Worm (Caenorhabditis elegans) whole organism, L2 larva: ENCODE data around the gene F25E2.2.

Experiments
- C34F6.9 ChIP-seq: fragments of 150-350 bp; optimal IDR thresholded peaks from 2 replicates; lab custom pipeline; 2014; ENCODE audit warnings: missing biosample characterization, missing genetic modification characterization
- F13H6.1 ChIP-seq: sonication (generic microtip); optimal IDR thresholded peaks from 2 replicates; lab custom pipeline; 2016; ENCODE audit warnings: missing genetic modification characterization, missing compliant biosample characterization
- R02D3.7 ChIP-seq: fragments of 150-350 bp; optimal IDR thresholded peaks from 2 replicates; lab custom pipeline; 2014; ENCODE audit warnings: missing biosample characterization, missing genetic modification characterization
- Y55F3AM.14 ChIP-seq: fragments of 200-800 bp; sonication (Bioruptor generic); optimal IDR thresholded peaks from 2 replicates; lab custom pipeline; 2018; ENCODE audit warnings: mild to moderate bottlenecking, missing genetic modification characterization, missing compliant biosample characterization
- ZK546.5 ChIP-seq: sonication (generic microtip); optimal IDR thresholded peaks from 2 replicates; lab custom pipeline; 2017; ENCODE audit warnings: missing biosample characterization, missing genetic modification characterization
- alr-1 ChIP-seq: fragments of 150-350 bp; optimal IDR thresholded peaks from 2 replicates; lab custom pipeline; 2014; ENCODE audit warnings: missing biosample characterization, missing genetic modification characterization
- aly-2 ChIP-seq: fragments of 150-350 bp; optimal IDR thresholded peaks from 2 replicates; lab custom pipeline; 2014; ENCODE audit warnings: missing biosample characterization, missing genetic modification characterization
- ama-1 ChIP-seq: fragments of 150-350 bp; optimal IDR thresholded peaks from 2 replicates; lab custom pipeline; 2018; ENCODE audit warnings: inconsistent platforms
- blmp-1 ChIP-seq: sonication (generic microtip); optimal IDR thresholded peaks from 2 replicates; lab custom pipeline; 2017; ENCODE audit warnings: missing genetic modification characterization, mild to moderate bottlenecking, missing compliant biosample characterization, antibody characterized with exemption, moderate library complexity; ENCODE audit not compliant: insufficient read depth
- ceh-16 ChIP-seq: fragments of 150-350 bp; optimal IDR thresholded peaks from 2 replicates; lab custom pipeline; 2014; ENCODE audit warnings: missing biosample characterization, missing genetic modification characterization
- ceh-82 ChIP-seq: fragments of 150-350 bp; optimal IDR thresholded peaks from 2 replicates; lab custom pipeline; 2014; ENCODE audit warnings: missing biosample characterization, missing genetic modification characterization
- crh-2 ChIP-seq: sonication (generic microtip); optimal IDR thresholded peaks from 2 replicates; lab custom pipeline; 2017; ENCODE audit warnings: missing biosample characterization, missing genetic modification characterization
- dmd-4 ChIP-seq: sonication (generic microtip); optimal IDR thresholded peaks from 2 replicates; lab custom pipeline; 2017; ENCODE audit warnings: missing biosample characterization, missing genetic modification characterization
- egl-27 ChIP-seq: sonication (generic microtip); optimal IDR thresholded peaks from 3 replicates; lab custom pipeline; 2017; ENCODE audit warnings: missing biosample characterization, missing genetic modification reagents, missing genetic modification characterization
- elt-1 ChIP-seq: fragments of 150-350 bp; optimal IDR thresholded peaks from 2 replicates; lab custom pipeline; 2014; ENCODE audit warnings: missing biosample characterization, missing genetic modification characterization
- fos-1 ChIP-seq: fragments of 150-350 bp; optimal IDR thresholded peaks from 2 replicates; lab custom pipeline; 2014; ENCODE audit warnings: missing biosample characterization, missing genetic modification characterization
- gmeb-1 ChIP-seq: fragments of 150-350 bp; optimal IDR thresholded peaks from 2 replicates; lab custom pipeline; 2014; ENCODE audit warnings: missing biosample characterization, missing genetic modification characterization
- lin-11 ChIP-seq: fragments of 150-350 bp; sonication (generic microtip); optimal IDR thresholded peaks from 2 replicates; lab custom pipeline; 2014; ENCODE audit warnings: missing biosample characterization, missing genetic modification characterization, inconsistent platforms, mixed read lengths
- lin-13 ChIP-seq: fragments of 150-350 bp; optimal IDR thresholded peaks from 2 replicates; lab custom pipeline; 2014; ENCODE audit warnings: missing biosample characterization, missing genetic modification reagents, missing genetic modification characterization
- lin-39 ChIP-seq: fragments of 150-350 bp; optimal IDR thresholded peaks from 2 replicates; lab custom pipeline; 2014; ENCODE audit warnings: missing biosample characterization, missing genetic modification reagents, missing genetic modification characterization
- lsy-2 ChIP-seq, 2 experiments: fragments of 150-350 bp in 1 of 2; sonication (generic microtip) in 1 of 2; optimal IDR thresholded peaks; 2 replicates each; lab custom pipeline; 2014 to 2017; ENCODE audit warnings: missing biosample characterization in 2 of 2, missing genetic modification characterization in 2 of 2
- mab-5 ChIP-seq: fragments of 150-350 bp; optimal IDR thresholded peaks from 2 replicates; lab custom pipeline; 2014; ENCODE audit warnings: missing biosample characterization, missing genetic modification characterization
- nhr-10 ChIP-seq: sonication (generic microtip); optimal IDR thresholded peaks from 2 replicates; lab custom pipeline; 2017; ENCODE audit warnings: missing biosample characterization, missing genetic modification characterization
- nhr-11 ChIP-seq: fragments of 150-350 bp; optimal IDR thresholded peaks from 2 replicates; lab custom pipeline; 2014; ENCODE audit warnings: missing biosample characterization, missing genetic modification characterization
- nhr-12 ChIP-seq: fragments of 150-350 bp; optimal IDR thresholded peaks from 2 replicates; lab custom pipeline; 2014; ENCODE audit warnings: missing biosample characterization, missing genetic modification characterization
- nhr-129 ChIP-seq: fragments of 150-350 bp; optimal IDR thresholded peaks from 2 replicates; lab custom pipeline; 2014; ENCODE audit warnings: missing biosample characterization, missing genetic modification characterization
- nhr-21 ChIP-seq: fragments of 150-350 bp; optimal IDR thresholded peaks from 2 replicates; lab custom pipeline; 2014; ENCODE audit warnings: missing biosample characterization, missing genetic modification characterization
- nhr-23 ChIP-seq: fragments of 150-350 bp; optimal IDR thresholded peaks from 2 replicates; lab custom pipeline; 2014; ENCODE audit warnings: missing biosample characterization, missing genetic modification reagents, missing genetic modification characterization
- nhr-25 ChIP-seq: fragments of 150-350 bp; sonication (generic microtip); optimal IDR thresholded peaks from 3 replicates; lab custom pipeline; 2014; ENCODE audit warnings: missing biosample characterization, missing genetic modification characterization
- nhr-6 ChIP-seq: fragments of 150-350 bp; optimal IDR thresholded peaks from 2 replicates; lab custom pipeline; 2014; ENCODE audit warnings: missing biosample characterization, missing genetic modification characterization
- nhr-77 ChIP-seq: fragments of 150-350 bp; optimal IDR thresholded peaks from 2 replicates; lab custom pipeline; 2014; ENCODE audit warnings: missing biosample characterization, missing genetic modification characterization
- peb-1 ChIP-seq: fragments of 150-350 bp; optimal IDR thresholded peaks from 2 replicates; lab custom pipeline; 2014; ENCODE audit warnings: missing biosample characterization, missing genetic modification characterization
- sem-4 ChIP-seq: fragments of 150-350 bp; optimal IDR thresholded peaks from 2 replicates; lab custom pipeline; 2014; ENCODE audit warnings: missing biosample characterization, missing genetic modification reagents, missing genetic modification characterization
- skn-1 ChIP-seq: sonication (generic microtip); optimal IDR thresholded peaks from 2 replicates; lab custom pipeline; 2017; ENCODE audit warnings: missing biosample characterization, missing genetic modification characterization
- sma-3 ChIP-seq: sonication (generic microtip); optimal IDR thresholded peaks from 2 replicates; lab custom pipeline; 2016; ENCODE audit warnings: missing genetic modification reagents, missing genetic modification characterization, missing compliant biosample characterization
- sma-9 ChIP-seq, 2 experiments: fragments of 150-350 bp in 1 of 2; sonication (generic microtip) in 1 of 2; optimal IDR thresholded peaks; 2 replicates each; lab custom pipeline; 2014 to 2016; ENCODE audit warnings: missing genetic modification characterization in 2 of 2, mild to moderate bottlenecking in 1 of 2, missing biosample characterization in 1 of 2, missing compliant biosample characterization in 1 of 2, missing genetic modification reagents in 1 of 2, moderate library complexity in 1 of 2
- snpc-4 ChIP-seq: fragments of 150-350 bp; optimal IDR thresholded peaks from 2 replicates; lab custom pipeline; 2014; ENCODE audit warnings: missing biosample characterization, missing genetic modification characterization
- unc-39 ChIP-seq: fragments of 150-350 bp; optimal IDR thresholded peaks from 2 replicates; lab custom pipeline; 2014; ENCODE audit warnings: missing biosample characterization, missing genetic modification characterization
- unc-62 ChIP-seq: fragments of 150-350 bp; optimal IDR thresholded peaks from 2 replicates; lab custom pipeline; 2014; ENCODE audit warnings: missing biosample characterization, missing genetic modification reagents, missing genetic modification characterization
- zag-1 ChIP-seq: fragments of 150-350 bp; optimal IDR thresholded peaks from 2 replicates; lab custom pipeline; 2014; ENCODE audit warnings: missing biosample characterization, missing genetic modification characterization
- ztf-1 ChIP-seq: fragments of 200-800 bp; sonication (Bioruptor generic); conservative IDR thresholded peaks from 2 replicates; pipeline ENCODE4 v1.3.6; 2022; ENCODE audit warnings: missing genetic modification characterization, missing compliant biosample characterization
- ztf-11 ChIP-seq: sonication (generic microtip); optimal IDR thresholded peaks from 2 replicates; lab custom pipeline; 2017; ENCODE audit warnings: missing biosample characterization, missing genetic modification characterization
- ztf-4 ChIP-seq: fragments of 150-350 bp; optimal IDR thresholded peaks from 2 replicates; lab custom pipeline; 2014; ENCODE audit warnings: missing biosample characterization, missing genetic modification characterization

The F25E2.2 gene

ce11 chrX:770537-770936, 40.1 kb downstream of the F25E2.2 start, which contains the start of gene T04G9.7:
Gene T04G9.7, plus strand, starts transcription at chrX:770837.
- TF ChIP-seq lin-11 (tag; lab: Kevin White, UChicago) (no peak), nhr-25 (tag; lab: Kevin White, UChicago) (no peak), nhr-6 (tag; lab: Kevin White, UChicago) (no peak), lin-39 (no peak), elt-1 (no peak), sma-3 (GFP tag; lab: Kevin White, UChicago) (no peak), lin-13 (GFP tag; lab: Kevin White, UChicago) (no peak), dmd-4 (tag; lab: Kevin White, UChicago) (no peak), ztf-4 (no peak), crh-2 (tag; lab: Kevin White, UChicago) (no peak), unc-39 (tag; lab: Kevin White, UChicago) (no peak), snpc-4 (no peak), egl-27 (no peak), sma-9 (GFP tag; optimal IDR thresholded peaks at IDR 0.05; lab: Kevin White, UChicago) (no peak), sma-9 (tag; optimal IDR thresholded peaks at IDR 0.05; lab: Kevin White, UChicago) (no peak), nhr-11 (tag; lab: Kevin White, UChicago) (no peak), ztf-1 (GFP tag; lab: Robert Waterston, UW) (no peak), nhr-129 (no peak), nhr-77 (tag; lab: Kevin White, UChicago) (no peak)

DNA sequence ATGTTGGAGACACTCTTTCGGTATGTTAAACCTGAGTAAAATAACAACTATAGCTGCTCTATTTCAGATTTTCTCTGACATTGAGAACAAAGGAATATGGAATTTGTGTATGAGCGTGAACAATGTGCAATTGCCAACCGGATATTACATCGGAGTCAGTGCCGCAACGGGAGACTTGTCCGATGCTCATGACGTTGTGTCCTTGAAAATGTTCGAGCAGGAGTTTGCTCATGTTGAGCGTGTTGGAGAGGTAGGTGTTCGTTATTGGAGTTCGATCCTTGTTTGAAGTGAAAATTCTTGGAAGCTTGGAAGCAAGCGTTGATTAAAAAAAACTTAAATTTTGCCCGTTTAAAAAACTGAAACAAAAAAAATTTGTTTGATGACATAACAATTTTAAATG, 41.0 kb downstream of the F25E2.2 start:
- TF ChIP-seq nhr-25 (tag; lab: Kevin White, UChicago) (no peak), alr-1 (tag; lab: Kevin White, UChicago) (no peak), dmd-4 (tag; lab: Kevin White, UChicago) (no peak), sem-4 (no peak), sma-3 (GFP tag; lab: Kevin White, UChicago) (no peak), nhr-23 (tag; lab: Kevin White, UChicago) (no peak), ztf-11 (no peak), nhr-12 (tag; lab: Kevin White, UChicago) (no peak), lsy-2 (tag; optimal IDR thresholded peaks at IDR 0.05; lab: Kevin White, UChicago) (no peak), gmeb-1 (tag; lab: Kevin White, UChicago) (no peak), ceh-82 (tag; lab: Kevin White, UChicago) (no peak), mab-5 (tag; lab: Kevin White, UChicago) (no peak), C34F6.9 (tag; lab: Kevin White, UChicago) (no peak), nhr-10 (tag; lab: Kevin White, UChicago) (no peak), unc-39 (tag; lab: Kevin White, UChicago) (no peak), blmp-1 (tag; lab: Kevin White, UChicago) (no peak), nhr-21 (tag; lab: Kevin White, UChicago) (no peak), F13H6.1 (tag; lab: Kevin White, UChicago) (no peak), R02D3.7 (no peak)

- TF ChIP-seq egl-27 (peak; percentile 38), alr-1 (tag; lab: Kevin White, UChicago) (no peak), sma-9 (GFP tag; optimal IDR thresholded peaks at IDR 0.05; lab: Kevin White, UChicago) (peak; percentile 92), sma-9 (tag; optimal IDR thresholded peaks at IDR 0.05; lab: Kevin White, UChicago) (no peak), ZK546.5 (tag; lab: Kevin White, UChicago) (peak; percentile 33), mab-5 (tag; lab: Kevin White, UChicago) (peak; percentile 91), peb-1 (peak; percentile 17), skn-1 (no peak), unc-39 (tag; lab: Kevin White, UChicago) (no peak), F13H6.1 (tag; lab: Kevin White, UChicago) (peak; percentile 91), aly-2 (tag; lab: Kevin White, UChicago) (no peak), nhr-6 (tag; lab: Kevin White, UChicago) (peak; percentile 82), sma-3 (GFP tag; lab: Kevin White, UChicago) (peak; percentile 92), gmeb-1 (tag; lab: Kevin White, UChicago) (peak; percentile 72), ztf-11 (no peak), nhr-77 (tag; lab: Kevin White, UChicago) (peak; percentile 81), dmd-4 (tag; lab: Kevin White, UChicago) (no peak), C34F6.9 (tag; lab: Kevin White, UChicago) (peak; percentile 95), snpc-4 (peak; percentile 82), zag-1 (tag; lab: Kevin White, UChicago) (peak; percentile 91), ceh-16 (tag; lab: Kevin White, UChicago) (peak; percentile 78), lin-13 (GFP tag; lab: Kevin White, UChicago) (peak; percentile 90), blmp-1 (tag; lab: Kevin White, UChicago) (peak; percentile 88), elt-1 (no peak), nhr-10 (tag; lab: Kevin White, UChicago) (no peak), unc-62 (no peak), nhr-129 (peak; percentile 95), fos-1 (tag; lab: Kevin White, UChicago) (peak; percentile 97), nhr-12 (tag; lab: Kevin White, UChicago) (no peak), nhr-21 (tag; lab: Kevin White, UChicago) (peak; percentile 90), nhr-11 (tag; lab: Kevin White, UChicago) (peak; percentile 2), crh-2 (tag; lab: Kevin White, UChicago) (peak; percentile 97), nhr-25 (tag; lab: Kevin White, UChicago) (peak; percentile 85), Y55F3AM.14 (peak; percentile 26), lin-39 (no peak), nhr-23 (tag; lab: Kevin White, UChicago) (no peak), sem-4 (peak; percentile 83), ztf-4 (peak; percentile 62), ama-1 (lab: Kevin White, UChicago) (no peak), lsy-2 (tag; optimal IDR thresholded peaks at IDR 0.05; lab: Kevin White, UChicago) (peak; percentile 91 to 98), R02D3.7 (no peak)
Observed at ce11 chrX:768061-768646, 42.4 kb downstream of the F25E2.2 start, which contains the start of the genes trap-2 and ile-2. Gene trap-2, minus strand, starts transcription at chrX:768069. Gene ile-2, plus strand, starts transcription at chrX:768596.
